Worm (Caenorhabditis elegans) whole organism, mixed stage, embryonic: ENCODE results near the gene F12E12.1.
"Not testable (repeated sequence)": the region's sequence is repeated elsewhere in the genome, so short reads cannot be mapped to it uniquely, and the experiment has no call there.

Experiments used
- M03D4.4 ChIP-seq: sonication (generic microtip); optimal IDR thresholded peaks from 2 replicates; lab custom pipeline; 2017; ENCODE audit warnings: mild to moderate bottlenecking, missing genetic modification characterization, missing compliant biosample characterization
- bed-3 ChIP-seq: fragments of 200-800 bp; sonication (Bioruptor generic); optimal IDR thresholded peaks from 3 replicates; lab custom pipeline; 2018; ENCODE audit warnings: mild to moderate bottlenecking, missing genetic modification characterization, moderate library complexity, missing compliant biosample characterization
- blmp-1 ChIP-seq: fragments of 150-350 bp; optimal IDR thresholded peaks from 2 replicates; lab custom pipeline; 2014; ENCODE audit warnings: missing biosample characterization, missing genetic modification characterization
- ceh-39 ChIP-seq: fragments of 150-350 bp; optimal IDR thresholded peaks from 2 replicates; lab custom pipeline; 2014; ENCODE audit warnings: missing biosample characterization, missing genetic modification characterization
- ceh-43 ChIP-seq: fragments of 200-800 bp; sonication (Bioruptor generic); optimal IDR thresholded peaks from 2 replicates; lab custom pipeline; 2018; ENCODE audit warnings: mild to moderate bottlenecking, missing genetic modification characterization, moderate library complexity, missing compliant biosample characterization
- ceh-83 ChIP-seq: fragments of 200-800 bp; sonication (Bioruptor generic); optimal IDR thresholded peaks from 2 replicates; lab custom pipeline; 2018; ENCODE audit warnings: mild to moderate bottlenecking, missing genetic modification characterization, missing compliant biosample characterization
- ces-1 ChIP-seq: fragments of 150-350 bp; optimal IDR thresholded peaks from 2 replicates; lab custom pipeline; 2014; ENCODE audit warnings: missing biosample characterization, missing genetic modification reagents, missing genetic modification characterization
- cnd-1 ChIP-seq: fragments of 200-800 bp; sonication (Bioruptor generic); optimal IDR thresholded peaks from 2 replicates; lab custom pipeline; 2018; ENCODE audit warnings: mild to moderate bottlenecking, missing genetic modification characterization, missing compliant biosample characterization
- drap-1 ChIP-seq: fragments of 200-800 bp; sonication (Bioruptor generic); optimal IDR thresholded peaks from 3 replicates; lab custom pipeline; 2018; ENCODE audit warnings: mild to moderate bottlenecking, missing genetic modification characterization, missing compliant biosample characterization
- elt-1 ChIP-seq: sonication (generic microtip); optimal IDR thresholded peaks from 2 replicates; lab custom pipeline; 2017; ENCODE audit warnings: missing genetic modification characterization, mild to moderate bottlenecking, missing compliant biosample characterization, antibody characterized with exemption, moderate library complexity, borderline replicate concordance; ENCODE audit not compliant: insufficient read depth
- elt-3 ChIP-seq: fragments of 150-350 bp; optimal IDR thresholded peaks from 2 replicates; lab custom pipeline; 2014; ENCODE audit warnings: missing biosample characterization, missing genetic modification characterization
- flh-1 ChIP-seq: fragments of 200-800 bp; sonication (Bioruptor generic); optimal IDR thresholded peaks from 2 replicates; lab custom pipeline; 2018; ENCODE audit warnings: mild to moderate bottlenecking, missing genetic modification characterization, moderate library complexity, missing compliant biosample characterization
- ham-2 ChIP-seq: fragments of 200-800 bp; sonication (Bioruptor generic); optimal IDR thresholded peaks from 2 replicates; lab custom pipeline; 2018; ENCODE audit warnings: mild to moderate bottlenecking, missing genetic modification characterization, missing compliant biosample characterization
- hlh-1 ChIP-seq: fragments of 150-350 bp; optimal IDR thresholded peaks from 2 replicates; lab custom pipeline; 2014; ENCODE audit warnings: missing biosample characterization, missing genetic modification reagents, missing genetic modification characterization
- lin-13 ChIP-seq: fragments of 150-350 bp; optimal IDR thresholded peaks from 2 replicates; lab custom pipeline; 2014; ENCODE audit warnings: missing biosample characterization, missing genetic modification characterization
- lin-32 ChIP-seq: fragments of 200-800 bp; sonication (Bioruptor generic); optimal IDR thresholded peaks from 2 replicates; lab custom pipeline; 2018; ENCODE audit warnings: mild to moderate bottlenecking, missing genetic modification characterization, missing compliant biosample characterization
- mab-5 ChIP-seq: fragments of 150-350 bp; optimal IDR thresholded peaks from 2 replicates; lab custom pipeline; 2014; ENCODE audit warnings: missing biosample characterization, missing genetic modification characterization
- mep-1 ChIP-seq: fragments of 150-350 bp; optimal IDR thresholded peaks from 2 replicates; lab custom pipeline; 2017; ENCODE audit warnings: missing biosample characterization, missing genetic modification reagents, missing genetic modification characterization, inconsistent platforms
- mls-2 ChIP-seq: sonication (generic microtip); optimal IDR thresholded peaks from 2 replicates; lab custom pipeline; 2016; ENCODE audit warnings: mild to moderate bottlenecking, missing genetic modification characterization, moderate library complexity, missing compliant biosample characterization
- nhr-12 ChIP-seq: fragments of 150-350 bp; optimal IDR thresholded peaks from 2 replicates; lab custom pipeline; 2014; ENCODE audit warnings: missing biosample characterization, missing genetic modification characterization
- nhr-2 ChIP-seq: fragments of 150-350 bp; optimal IDR thresholded peaks from 2 replicates; lab custom pipeline; 2014; ENCODE audit warnings: missing biosample characterization, missing genetic modification characterization
- nhr-28 ChIP-seq: fragments of 150-350 bp; optimal IDR thresholded peaks from 2 replicates; lab custom pipeline; 2014; ENCODE audit warnings: missing biosample characterization, missing genetic modification characterization
- nhr-76 ChIP-seq: sonication (generic microtip); optimal IDR thresholded peaks from 2 replicates; lab custom pipeline; 2017; ENCODE audit warnings: missing biosample characterization, missing genetic modification characterization
- pha-4 ChIP-seq: fragments of 150-350 bp; optimal IDR thresholded peaks from 2 replicates; lab custom pipeline; 2018; ENCODE audit warnings: missing biosample characterization, missing genetic modification reagents, missing genetic modification characterization
- sem-2 ChIP-seq: fragments of 200-800 bp; sonication (Bioruptor generic); optimal IDR thresholded peaks from 2 replicates; lab custom pipeline; 2018; ENCODE audit warnings: mild to moderate bottlenecking, missing genetic modification characterization, missing compliant biosample characterization
- snpc-4 ChIP-seq: fragments of 150-350 bp; optimal IDR thresholded peaks from 2 replicates; lab custom pipeline; 2014; ENCODE audit warnings: missing biosample characterization, missing genetic modification characterization
- sptf-1 ChIP-seq: sonication (generic microtip); optimal IDR thresholded peaks from 2 replicates; lab custom pipeline; 2017; ENCODE audit warnings: mild to moderate bottlenecking, missing genetic modification characterization, moderate library complexity, missing compliant biosample characterization
- tbx-8 ChIP-seq: fragments of 200-800 bp; sonication (Bioruptor generic); optimal IDR thresholded peaks from 2 replicates; lab custom pipeline; 2018; ENCODE audit warnings: mild to moderate bottlenecking, missing genetic modification characterization, moderate library complexity, missing compliant biosample characterization
- unc-120 ChIP-seq: sonication (generic microtip); optimal IDR thresholded peaks from 2 replicates; lab custom pipeline; 2017; ENCODE audit warnings: missing genetic modification characterization, missing compliant biosample characterization; ENCODE audit not compliant: poor library complexity, severe bottlenecking
- unc-39 ChIP-seq: fragments of 150-350 bp; optimal IDR thresholded peaks from 2 replicates; lab custom pipeline; 2014; ENCODE audit warnings: missing biosample characterization, missing genetic modification characterization
- unc-62 ChIP-seq: fragments of 150-350 bp; optimal IDR thresholded peaks from 2 replicates; lab custom pipeline; 2014; ENCODE audit warnings: missing biosample characterization, missing genetic modification reagents, missing genetic modification characterization
- ztf-11 ChIP-seq: fragments of 150-350 bp; optimal IDR thresholded peaks from 2 replicates; lab custom pipeline; 2014; ENCODE audit warnings: missing biosample characterization, missing genetic modification characterization

F12E12.1 gene

DNA sequence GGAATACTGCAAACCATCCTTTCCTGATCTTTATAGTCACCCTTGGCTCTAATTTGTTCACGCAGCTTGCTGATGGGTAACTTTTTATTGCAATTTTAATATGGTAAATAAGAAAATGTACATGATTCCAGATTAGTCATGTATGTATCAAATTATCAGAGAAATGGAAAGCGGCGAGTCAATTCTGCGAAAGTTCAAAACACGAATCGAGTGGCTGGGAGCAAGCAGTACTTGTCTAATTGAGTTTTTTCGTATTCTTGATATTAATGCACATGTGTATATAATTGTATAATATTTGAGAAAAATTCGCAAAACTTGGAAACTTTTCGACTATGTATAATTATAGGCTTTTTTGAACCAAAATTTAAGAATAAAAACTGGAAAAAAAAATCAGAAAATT lies 17.3 kb downstream of the F12E12.1 start, which contains the start of gene T24E12.12:
TSS of gene T24E12.12 (plus strand) at position 281 of the 400 bp plus-strand sequence.
- no peak for TF ChIP-seq ceh-43 (GFP tag; lab: Kevin White, UChicago)
- no peak for TF ChIP-seq mab-5 (tag; lab: Kevin White, UChicago)
- no peak for TF ChIP-seq nhr-12
- TF ChIP-seq ztf-11: no peak
- TF ChIP-seq pha-4: no peak

DNA sequence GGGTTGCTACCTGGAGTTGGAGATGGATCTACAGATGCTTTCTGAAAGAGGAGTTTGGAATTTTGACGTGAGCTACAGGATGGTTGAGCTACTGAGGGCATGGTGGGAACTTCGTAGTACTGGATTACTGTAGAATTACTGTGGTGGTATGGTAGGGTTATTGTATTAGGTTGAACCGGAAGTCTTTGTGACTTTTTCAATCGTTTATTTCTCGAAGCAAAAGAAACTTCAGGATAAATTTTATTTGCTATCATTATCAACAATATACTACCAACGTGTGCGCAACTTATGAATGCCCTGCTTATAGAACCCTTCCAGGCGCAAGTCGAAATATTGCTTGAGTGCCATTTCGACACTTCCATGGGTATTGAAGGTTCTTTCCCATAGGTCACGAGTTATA lies 19.9 kb downstream of the F12E12.1 start, which contains the start of gene T24E12.6:
TSS of gene T24E12.6 (minus strand) at position 101 of the 400 bp plus-strand sequence.
- not testable (repeated sequence) for TF ChIP-seq cnd-1 (tag; lab: Kevin White, UChicago); hlh-1 (tag; lab: Kevin White, UChicago); bed-3 (GFP tag; lab: Kevin White, UChicago)
- TF ChIP-seq, all 35 proteins: peak for 0; not testable (repeated sequence) for 35

DNA sequence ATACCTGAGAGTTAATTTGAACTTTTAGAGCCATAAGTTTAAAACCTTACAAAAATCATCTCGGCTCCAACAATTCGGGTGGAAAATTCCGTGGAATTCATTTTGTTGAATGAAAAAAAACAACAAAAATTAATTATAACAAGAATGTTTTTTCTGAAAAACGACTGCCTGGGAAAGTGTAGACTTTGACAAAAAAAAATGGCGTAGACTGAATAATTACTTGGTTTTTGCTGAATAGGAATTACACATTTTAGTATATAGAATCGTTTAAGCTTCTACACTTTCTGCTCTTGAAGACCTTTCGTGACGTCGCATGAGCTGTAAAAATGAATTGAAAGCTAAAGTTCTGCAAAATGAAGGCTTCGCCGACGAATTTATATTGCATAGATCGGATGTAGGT lies 22.8 kb downstream of the F12E12.1 start, which contains the start of gene srx-112:
TSS of gene srx-112 (minus strand) at position 101 of the 400 bp plus-strand sequence.
- TF ChIP-seq M03D4.4 (tag; lab: Kevin White, UChicago) (no peak), nhr-12 (no peak), tbx-8 (GFP tag; lab: Kevin White, UChicago) (no peak), lin-32 (GFP tag; lab: Kevin White, UChicago) (no peak), nhr-2 (tag; lab: Kevin White, UChicago) (no peak), ceh-83 (no peak), elt-3 (tag; lab: Kevin White, UChicago) (no peak), blmp-1 (tag; lab: Kevin White, UChicago) (no peak), ceh-43 (GFP tag; lab: Kevin White, UChicago) (no peak), ham-2 (GFP tag; lab: Kevin White, UChicago) (no peak), flh-1 (GFP tag; lab: Kevin White, UChicago) (no peak), unc-120 (tag; lab: Kevin White, UChicago) (no peak), mep-1 (tag; lab: Kevin White, UChicago) (no peak), unc-39 (tag; lab: Kevin White, UChicago) (no peak), snpc-4 (tag; lab: Kevin White, UChicago) (no peak), sptf-1 (tag; lab: Kevin White, UChicago) (no peak), hlh-1 (tag; lab: Kevin White, UChicago) (no peak), sem-2 (no peak), lin-13 (no peak)

DNA sequence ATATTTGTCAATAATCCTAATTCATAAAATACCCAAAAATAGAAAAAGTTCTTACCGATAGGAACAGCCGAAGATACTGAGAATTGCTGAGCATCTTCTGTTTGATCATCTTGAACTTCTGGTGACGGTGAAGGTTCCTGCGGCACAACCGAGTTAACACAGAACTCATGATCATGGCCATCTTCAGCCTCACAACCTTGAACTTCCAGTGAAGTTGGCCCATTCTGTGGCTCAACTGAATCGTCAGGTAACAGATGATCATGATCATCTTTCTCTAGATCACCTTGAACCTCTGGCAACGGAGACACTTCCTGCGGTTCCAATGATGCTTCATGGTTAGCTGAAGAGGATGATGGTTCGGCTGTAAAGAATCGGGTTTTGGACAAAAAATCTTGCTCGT lies 30.0 kb downstream of the F12E12.1 start:
- TF ChIP-seq elt-1 (tag; lab: Kevin White, UChicago) (no peak), mab-5 (tag; lab: Kevin White, UChicago) (no peak), mep-1 (tag; lab: Kevin White, UChicago) (no peak), mls-2 (tag; lab: Kevin White, UChicago) (no peak), lin-32 (GFP tag; lab: Kevin White, UChicago) (no peak), snpc-4 (tag; lab: Kevin White, UChicago) (no peak), sptf-1 (tag; lab: Kevin White, UChicago) (no peak), nhr-28 (no peak), flh-1 (GFP tag; lab: Kevin White, UChicago) (no peak), ceh-39 (tag; lab: Kevin White, UChicago) (no peak)

DNA sequence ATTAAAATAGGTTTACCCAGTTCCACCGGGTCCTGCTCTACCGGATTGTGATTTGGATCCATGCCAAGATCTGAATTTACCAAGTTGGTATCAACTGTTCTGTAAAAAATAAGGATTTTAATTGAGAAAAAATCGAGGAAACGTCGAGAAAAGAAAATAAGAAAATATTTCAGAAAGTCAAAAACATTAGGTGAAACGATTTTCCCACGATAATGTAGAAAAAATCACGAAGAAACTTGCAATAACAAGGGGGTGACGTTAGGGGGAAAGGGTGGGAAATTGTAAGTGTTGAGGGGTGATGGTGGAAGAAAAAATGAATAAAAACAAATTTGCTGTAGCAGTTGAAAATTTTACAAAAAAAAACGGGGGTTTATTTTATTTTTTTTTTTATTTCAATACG lies 31.4 kb downstream of the F12E12.1 start, which contains the start of gene T24E12.10:
TSS of gene T24E12.10 (minus strand) at position 101 of the 400 bp plus-strand sequence.
- TF ChIP-seq lin-32 (GFP tag; lab: Kevin White, UChicago) (no peak), unc-39 (tag; lab: Kevin White, UChicago) (no peak), elt-3 (tag; lab: Kevin White, UChicago) (no peak), cnd-1 (tag; lab: Kevin White, UChicago) (no peak), mls-2 (tag; lab: Kevin White, UChicago) (no peak), ceh-43 (GFP tag; lab: Kevin White, UChicago) (no peak), hlh-1 (tag; lab: Kevin White, UChicago) (no peak), pha-4 (no peak), ham-2 (GFP tag; lab: Kevin White, UChicago) (no peak), nhr-12 (no peak), ces-1 (no peak), blmp-1 (tag; lab: Kevin White, UChicago) (no peak), nhr-76 (tag; lab: Kevin White, UChicago) (no peak), drap-1 (GFP tag; lab: Kevin White, UChicago) (no peak), lin-13 (no peak), unc-62 (GFP tag; lab: Kevin White, UChicago) (no peak), mab-5 (tag; lab: Kevin White, UChicago) (no peak)
